Fruit fly (Drosophila melanogaster) whole organism, embryonic: ENCODE measurements around the gene Dmtn.

Experiments used
- Bdp1 ChIP-seq: fragments of 200-800 bp; sonication (Bioruptor generic); optimal IDR thresholded peaks from 3 replicates; lab custom pipeline; 2016; ENCODE audit warnings: missing biosample characterization, missing genetic modification characterization
- BtbVII ChIP-seq: fragments of 200-800 bp; sonication (Bioruptor generic); optimal IDR thresholded peaks from 3 replicates; lab custom pipeline; 2017; ENCODE audit warnings: missing biosample characterization, mild to moderate bottlenecking, missing genetic modification characterization
- CG11560 ChIP-seq: fragments of 200-800 bp; sonication (Bioruptor generic); IDR thresholded peaks from 3 replicates; pipeline ENCODE4 v1.3.6; 2022; ENCODE audit warnings: missing biosample characterization, missing genetic modification characterization
- CG11723 ChIP-seq: fragments of 200-800 bp; sonication (Bioruptor generic); optimal IDR thresholded peaks from 2 replicates; lab custom pipeline; 2017; ENCODE audit warnings: missing biosample characterization, mild to moderate bottlenecking, missing genetic modification characterization
- CG12071 ChIP-seq: fragments of 200-800 bp; sonication (Bioruptor generic); optimal IDR thresholded peaks from 3 replicates; lab custom pipeline; 2018; ENCODE audit warnings: missing biosample characterization, mild to moderate bottlenecking, missing genetic modification characterization
- CG12659 ChIP-seq: fragments of 200-800 bp; sonication (Bioruptor generic); optimal IDR thresholded peaks from 3 replicates; lab custom pipeline; 2017; ENCODE audit warnings: mild to moderate bottlenecking, missing biosample characterization, missing genetic modification reagents, missing genetic modification characterization
- CG16863 ChIP-seq: fragments of 200-800 bp; sonication (Bioruptor generic); optimal IDR thresholded peaks from 3 replicates; lab custom pipeline; 2016; ENCODE audit warnings: missing biosample characterization, missing genetic modification characterization
- CG17328 ChIP-seq: fragments of 200-800 bp; sonication (Bioruptor generic); IDR thresholded peaks from 2 replicates; pipeline ENCODE4 v1.3.6; 2022; ENCODE audit warnings: missing biosample characterization, missing genetic modification characterization
- CG18476 ChIP-seq: fragments of 200-800 bp; sonication (Bioruptor generic); optimal IDR thresholded peaks from 2 replicates; lab custom pipeline; 2016; ENCODE audit warnings: missing biosample characterization, mild to moderate bottlenecking, missing genetic modification characterization
- CG18599 ChIP-seq: fragments of 200-800 bp; sonication (Bioruptor generic); optimal IDR thresholded peaks from 3 replicates; lab custom pipeline; 2017; ENCODE audit warnings: missing biosample characterization, missing genetic modification characterization, mild to moderate bottlenecking, moderate library complexity, missing genetic modification reagents
- CG32532 ChIP-seq: fragments of 200-800 bp; sonication (Bioruptor generic); IDR thresholded peaks from 2 replicates; pipeline ENCODE4 v1.3.6; 2022; ENCODE audit warnings: missing biosample characterization, missing genetic modification characterization
- CG5953 ChIP-seq: fragments of 200-800 bp; sonication (Bioruptor generic); IDR thresholded peaks from 2 replicates; pipeline ENCODE4 v1.3.6; 2022; ENCODE audit warnings: missing biosample characterization, missing genetic modification characterization
- CG6689 ChIP-seq: fragments of 200-800 bp; sonication (Bioruptor generic); IDR thresholded peaks from 2 replicates; pipeline ENCODE4 v1.3.6; 2022; ENCODE audit warnings: missing biosample characterization, missing genetic modification characterization
- CG7556 ChIP-seq: fragments of 200-800 bp; sonication (Bioruptor generic); optimal IDR thresholded peaks from 2 replicates; lab custom pipeline; 2017; ENCODE audit warnings: missing biosample characterization, mild to moderate bottlenecking, missing genetic modification characterization
- CG7963 ChIP-seq: fragments of 200-800 bp; sonication (Bioruptor generic); IDR thresholded peaks from 3 replicates; pipeline ENCODE4 v1.3.6; 2022; ENCODE audit warnings: missing biosample characterization, missing genetic modification characterization; ENCODE audit not compliant: partially characterized antibody
- CG8765 ChIP-seq: fragments of 200-800 bp; sonication (Bioruptor generic); IDR thresholded peaks from 2 replicates; pipeline ENCODE4 v1.3.6; 2022; ENCODE audit warnings: missing biosample characterization, missing genetic modification characterization
- CG8924 ChIP-seq: fragments of 200-800 bp; optimal IDR thresholded peaks from 3 replicates; lab custom pipeline; 2019; ENCODE audit warnings: missing biosample characterization, mild to moderate bottlenecking, missing genetic modification characterization, moderate library complexity
- CG9437 ChIP-seq: fragments of 200-800 bp; sonication (Bioruptor generic); optimal IDR thresholded peaks from 2 replicates; lab custom pipeline; 2018; ENCODE audit warnings: missing biosample characterization, mild to moderate bottlenecking, missing genetic modification characterization
- Chrac-16 ChIP-seq: fragments of 200-800 bp; sonication (Bioruptor generic); optimal IDR thresholded peaks from 3 replicates; lab custom pipeline; 2016; ENCODE audit warnings: missing biosample characterization, missing genetic modification characterization
- D19B ChIP-seq: fragments of 200-800 bp; sonication (Bioruptor generic); optimal IDR thresholded peaks from 2 replicates; lab custom pipeline; 2017; ENCODE audit warnings: missing biosample characterization, mild to moderate bottlenecking, missing genetic modification characterization
- Hmr ChIP-seq: fragments of 200-800 bp; sonication (Bioruptor generic); optimal IDR thresholded peaks from 3 replicates; lab custom pipeline; 2017; ENCODE audit warnings: mild to moderate bottlenecking, missing biosample characterization, missing genetic modification reagents, missing genetic modification characterization
- NfI ChIP-seq: fragments of 200-800 bp; sonication (Bioruptor generic); optimal IDR thresholded peaks from 3 replicates; lab custom pipeline; 2018; ENCODE audit warnings: missing biosample characterization, mild to moderate bottlenecking, missing genetic modification characterization, moderate library complexity
- Oli ChIP-seq: fragments of 200-800 bp; sonication (Bioruptor generic); optimal IDR thresholded peaks from 2 replicates; lab custom pipeline; 2018; ENCODE audit warnings: missing biosample characterization, mild to moderate bottlenecking, missing genetic modification characterization, moderate library complexity
- Six4 ChIP-seq: fragments of 200-800 bp; sonication (Bioruptor generic); optimal IDR thresholded peaks from 2 replicates; lab custom pipeline; 2016; ENCODE audit warnings: missing biosample characterization, missing genetic modification characterization
- TFAM ChIP-seq: fragments of 200-800 bp; sonication (Bioruptor generic); optimal IDR thresholded peaks from 2 replicates; lab custom pipeline; 2017; ENCODE audit warnings: missing biosample characterization, missing genetic modification characterization, inconsistent platforms
- ara ChIP-seq: fragments of 200-800 bp; sonication (Bioruptor generic); IDR thresholded peaks from 2 replicates; pipeline ENCODE4 v1.3.6; 2022; ENCODE audit warnings: missing biosample characterization, missing genetic modification characterization
- bbx ChIP-seq: fragments of 200-800 bp; sonication (Bioruptor generic); IDR thresholded peaks from 2 replicates; pipeline ENCODE4 v1.3.6; 2022; ENCODE audit warnings: missing biosample characterization, missing genetic modification characterization; ENCODE audit not compliant: partially characterized antibody
- btn ChIP-seq: fragments of 200-800 bp; sonication (Bioruptor generic); optimal IDR thresholded peaks from 2 replicates; lab custom pipeline; 2016; ENCODE audit warnings: missing biosample characterization, missing genetic modification characterization
- cg ChIP-seq: fragments of 200-800 bp; sonication (Bioruptor generic); optimal IDR thresholded peaks from 3 replicates; lab custom pipeline; 2019; ENCODE audit warnings: missing biosample characterization, mild to moderate bottlenecking, missing genetic modification characterization, moderate library complexity
- crp ChIP-seq, 2 experiments: fragments of 200-800 bp; sonication (Bioruptor generic); optimal IDR thresholded peaks; 2 replicates in 1 of 2; 3 replicates in 1 of 2; lab custom pipeline; 2017; ENCODE audit warnings: missing biosample characterization in 2 of 2, missing genetic modification characterization in 2 of 2, mild to moderate bottlenecking in 1 of 2, moderate library complexity in 1 of 2
- dm ChIP-seq: fragments of 200-800 bp; sonication (Bioruptor generic); optimal IDR thresholded peaks from 3 replicates; lab custom pipeline; 2016; ENCODE audit warnings: missing biosample characterization, missing genetic modification characterization
- eyg ChIP-seq: fragments of 200-800 bp; sonication (Bioruptor generic); optimal IDR thresholded peaks from 3 replicates; lab custom pipeline; 2016; ENCODE audit warnings: missing biosample characterization, missing genetic modification characterization
- hbn ChIP-seq: fragments of 200-800 bp; sonication (Bioruptor generic); IDR thresholded peaks from 2 replicates; pipeline ENCODE4 v1.3.6; 2022; ENCODE audit warnings: missing biosample characterization, missing genetic modification characterization; ENCODE audit not compliant: partially characterized antibody
- jigr1 ChIP-seq: fragments of 200-800 bp; sonication (Bioruptor generic); IDR thresholded peaks from 3 replicates; pipeline ENCODE4 v1.3.6; 2022; ENCODE audit warnings: missing biosample characterization, missing genetic modification characterization
- kah ChIP-seq: fragments of 200-800 bp; sonication (Bioruptor generic); optimal IDR thresholded peaks from 2 replicates; lab custom pipeline; 2018; ENCODE audit warnings: missing biosample characterization, mild to moderate bottlenecking, missing genetic modification characterization
- kni ChIP-seq: fragments of 200-800 bp; sonication (Bioruptor generic); optimal IDR thresholded peaks from 3 replicates; lab custom pipeline; 2017; ENCODE audit warnings: mild to moderate bottlenecking, missing biosample characterization, missing genetic modification reagents, missing genetic modification characterization
- maf-S ChIP-seq: fragments of 200-800 bp; sonication (Bioruptor generic); optimal IDR thresholded peaks from 2 replicates; lab custom pipeline; 2016; ENCODE audit warnings: missing biosample characterization, missing genetic modification characterization
- mirr ChIP-seq: fragments of 200-800 bp; sonication (Bioruptor generic); optimal IDR thresholded peaks from 3 replicates; lab custom pipeline; 2018; ENCODE audit warnings: missing biosample characterization, mild to moderate bottlenecking, missing genetic modification characterization
- pb ChIP-seq: fragments of 200-800 bp; sonication (Bioruptor generic); optimal IDR thresholded peaks from 3 replicates; lab custom pipeline; 2016; ENCODE audit warnings: missing biosample characterization, missing genetic modification characterization
- pnt ChIP-seq: fragments of 200-800 bp; sonication (Bioruptor generic); optimal IDR thresholded peaks from 3 replicates; lab custom pipeline; 2016; ENCODE audit warnings: missing biosample characterization, missing genetic modification characterization
- prd ChIP-seq, 3 experiments: fragments of >200 bp in 2 of 3; fragments of 200-800 bp in 1 of 3; sonication (Bioruptor generic) in 1 of 3; optimal IDR thresholded peaks in 2 of 3; IDR thresholded peaks in 1 of 3; 2 replicates in 2 of 3; 3 replicates in 1 of 3; pipeline versions ENCODE4 v1.3.6 to Lab custom; 2017 to 2022; ENCODE audit warnings: missing biosample characterization in 1 of 3, missing genetic modification characterization in 1 of 3
- sens-2 ChIP-seq: fragments of 200-800 bp; sonication (Bioruptor generic); IDR thresholded peaks from 2 replicates; pipeline ENCODE4 v1.3.6; 2022; ENCODE audit warnings: missing biosample characterization, missing genetic modification characterization
- sisA ChIP-seq: fragments of 200-800 bp; sonication (Bioruptor generic); IDR thresholded peaks from 2 replicates; pipeline ENCODE4 v1.3.6; 2022; ENCODE audit warnings: missing biosample characterization, missing genetic modification characterization
- tin ChIP-seq: fragments of 200-800 bp; sonication (Bioruptor generic); optimal IDR thresholded peaks from 3 replicates; lab custom pipeline; 2016; ENCODE audit warnings: missing biosample characterization, missing genetic modification characterization
- tna ChIP-seq: fragments of 200-800 bp; sonication (Bioruptor generic); IDR thresholded peaks from 2 replicates; pipeline ENCODE4 v1.3.6; 2022; ENCODE audit warnings: missing biosample characterization, missing genetic modification characterization; ENCODE audit not compliant: partially characterized antibody
- tup ChIP-seq: fragments of 200-800 bp; sonication (Bioruptor generic); optimal IDR thresholded peaks from 2 replicates; lab custom pipeline; 2016; ENCODE audit warnings: missing biosample characterization, mild to moderate bottlenecking, missing genetic modification characterization, moderate library complexity
- usp ChIP-seq: fragments of >200 bp; optimal IDR thresholded peaks from 2 replicates; lab custom pipeline; 2017; ENCODE audit warnings: missing biosample characterization, missing genetic modification characterization

Dmtn gene

DNA sequence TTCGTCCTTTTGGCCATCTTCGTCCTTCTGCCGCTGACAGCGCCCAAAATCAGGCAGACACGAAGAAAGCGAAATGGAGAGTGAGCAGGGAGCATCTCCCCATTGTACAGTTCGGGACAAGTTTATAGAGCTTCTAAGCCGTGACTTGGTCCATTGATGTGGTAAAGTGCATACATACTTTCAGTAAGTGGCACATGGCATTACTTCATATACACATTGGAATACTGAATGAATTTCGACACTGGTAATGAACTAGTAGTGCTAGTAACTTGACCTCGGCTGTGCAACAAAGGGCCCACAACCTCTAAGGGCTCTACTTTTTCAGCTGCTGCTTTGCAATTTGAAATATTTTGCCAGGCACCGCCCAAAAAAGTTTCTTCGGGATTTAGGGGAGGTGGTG is 10.5 kb upstream of the Dmtn start (continued):
- TF ChIP-seq dm (GFP tag; lab: Kevin White, UChicago) (peak; percentile 17), CG11723 (GFP tag; lab: Kevin White, UChicago) (peak; percentile 35), CG17328 (GFP tag; lab: Robert Waterston, UW) (peak; percentile 81), CG6689 (GFP tag; lab: Robert Waterston, UW) (peak; percentile 77), Bdp1 (peak; percentile 30), CG12071 (GFP tag; lab: Kevin White, UChicago) (peak; percentile 90), maf-S (GFP tag; lab: Kevin White, UChicago) (peak; percentile 50), Chrac-16 (GFP tag; lab: Kevin White, UChicago) (peak; percentile 48), CG7963 (GFP tag; lab: Robert Waterston, UW) (no peak), CG12659 (GFP tag; lab: Kevin White, UChicago) (peak; percentile 71), prd (optimal IDR thresholded peaks at IDR 0.05; lab: Kevin White, UChicago) (no peak), prd (GFP tag; IDR thresholded peaks at IDR 0.05; lab: Robert Waterston, UW) (peak; percentile 80), tna (GFP tag; lab: Robert Waterston, UW) (no peak), CG11560 (tag; lab: Robert Waterston, UW) (peak; percentile 69; the same call in 1 of the 3 replicates), eyg (GFP tag; lab: Kevin White, UChicago) (peak; percentile 72), pnt (GFP tag; lab: Kevin White, UChicago) (peak; percentile 70), kni (GFP tag; lab: Kevin White, UChicago) (no peak), CG16863 (GFP tag; lab: Kevin White, UChicago) (peak; percentile 48), BtbVII (GFP tag; lab: Kevin White, UChicago) (peak; percentile 74), CG7556 (GFP tag; lab: Kevin White, UChicago) (peak; percentile 87), D19B (peak; percentile 65), TFAM (no peak)

DNA sequence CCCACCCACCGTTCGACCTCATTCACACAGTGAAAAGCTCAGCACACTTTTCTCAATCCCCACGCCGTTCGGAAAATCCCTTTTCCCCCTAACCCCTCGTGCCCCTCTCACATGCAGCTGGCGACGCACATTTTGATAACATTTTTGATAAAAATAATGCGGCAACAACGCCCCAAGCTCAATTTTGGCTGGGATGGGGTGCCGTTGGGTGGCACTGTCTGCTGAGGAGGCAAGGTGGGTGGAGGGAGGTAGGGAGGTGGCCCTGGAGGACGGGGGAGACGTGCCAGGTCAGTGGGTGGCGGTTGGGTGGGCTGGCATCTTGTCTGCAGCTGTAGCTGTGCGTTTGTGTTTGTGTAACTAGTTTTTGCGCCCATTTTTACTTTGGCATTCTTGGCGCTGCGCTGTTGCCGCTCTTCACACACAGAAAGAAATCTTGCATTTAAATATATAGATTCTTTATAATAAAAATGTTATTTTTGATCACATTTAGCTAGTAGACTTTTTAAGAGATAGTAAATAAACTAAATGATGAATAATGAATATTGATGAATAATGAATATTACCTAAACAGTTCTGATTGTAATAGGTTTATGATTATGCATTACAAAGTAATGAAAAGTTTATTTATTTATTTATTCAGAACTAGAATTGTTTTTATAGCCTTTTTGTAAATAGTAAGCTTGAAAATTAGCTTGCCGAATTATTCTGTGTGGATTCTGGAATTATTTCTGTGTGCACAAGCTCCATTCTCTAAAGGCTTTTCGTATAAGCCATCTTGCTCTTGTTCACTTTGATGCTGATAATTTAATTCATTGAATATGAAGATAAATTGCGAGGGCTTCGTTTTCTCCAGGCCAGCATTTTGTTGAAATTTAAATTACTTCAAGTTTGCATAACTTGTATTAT is 9.0 kb upstream of the Dmtn start:
- TF ChIP-seq kah (GFP tag; lab: Kevin White, UChicago) (no peak), jigr1 (GFP tag; lab: Robert Waterston, UW) (no peak), hbn (GFP tag; lab: Robert Waterston, UW) (no peak), tup (no peak), mirr (peak; percentile 69), eyg (GFP tag; lab: Kevin White, UChicago) (no peak), Oli (tag; lab: Kevin White, UChicago) (peak; percentile 32), CG8765 (GFP tag; lab: Robert Waterston, UW) (no peak), tin (peak; percentile 22), NfI (GFP tag; lab: Kevin White, UChicago) (no peak), CG8924 (peak; percentile 46), CG18476 (no peak), Six4 (GFP tag; lab: Kevin White, UChicago) (no peak), usp (no peak), CG9437 (GFP tag; lab: Kevin White, UChicago) (peak; percentile 44), crp (GFP tag; optimal IDR thresholded peaks at IDR 0.05; lab: Kevin White, UChicago) (no peak), cg (GFP tag; lab: Kevin White, UChicago) (no peak), sens-2 (GFP tag; lab: Robert Waterston, UW) (peak; percentile 4; the same call in 1 of the 2 replicates), sisA (GFP tag; lab: Robert Waterston, UW) (0 out of 2 replicates have a peak, but pooled peaks have one; percentile 19), CG12071 (GFP tag; lab: Kevin White, UChicago) (peak; percentile 57), bbx (GFP tag; lab: Robert Waterston, UW) (no peak), btn (GFP tag; lab: Kevin White, UChicago) (no peak), ara (GFP tag; lab: Robert Waterston, UW) (no peak), maf-S (GFP tag; lab: Kevin White, UChicago) (no peak), CG18599 (GFP tag; lab: Kevin White, UChicago) (peak; percentile 28), CG32532 (GFP tag; lab: Robert Waterston, UW) (no peak), Hmr (GFP tag; lab: Kevin White, UChicago) (peak; percentile 36), CG5953 (GFP tag; lab: Robert Waterston, UW) (no peak), pb (GFP tag; lab: Kevin White, UChicago) (no peak)
